Worm (Caenorhabditis elegans) whole organism, young adult: ENCODE results near the gene twk-49.

Source experiments
- C06A6.2 ChIP-seq: fragments of 200-800 bp; sonication (Bioruptor generic); conservative IDR thresholded peaks from 2 replicates; pipeline ENCODE4 v1.3.6; 2022; ENCODE audit warnings: missing genetic modification characterization, missing compliant biosample characterization
- F23B12.7 ChIP-seq: sonication (generic microtip); optimal IDR thresholded peaks from 2 replicates; lab custom pipeline; 2017; ENCODE audit warnings: missing genetic modification characterization, mild to moderate bottlenecking, missing compliant biosample characterization, antibody characterized with exemption, moderate library complexity; ENCODE audit not compliant: insufficient read depth
- Y53G8AR.9 ChIP-seq: fragments of 200-800 bp; sonication (Bioruptor generic); conservative IDR thresholded peaks from 2 replicates; pipeline ENCODE4 v1.3.6; 2022; ENCODE audit warnings: missing genetic modification reagents, missing genetic modification characterization, missing compliant biosample characterization
- Y56A3A.18 ChIP-seq: fragments of 200-800 bp; sonication (Bioruptor generic); IDR thresholded peaks from 2 replicates; pipeline ENCODE4 v1.3.6; 2022; ENCODE audit warnings: missing genetic modification reagents, missing genetic modification characterization, missing compliant biosample characterization
- ama-1 ChIP-seq, 3 experiments: fragments of 150-350 bp in 1 of 3; sonication (generic microtip) in 2 of 3; optimal IDR thresholded peaks; 2 replicates each; lab custom pipeline; 2014 to 2018; ENCODE audit warnings: missing biosample characterization in 2 of 3, missing genetic modification characterization in 2 of 3, missing genetic modification reagents in 2 of 3
- athp-1 ChIP-seq: sonication (generic microtip); optimal IDR thresholded peaks from 2 replicates; lab custom pipeline; 2017; ENCODE audit warnings: mild to moderate bottlenecking, missing genetic modification characterization, missing compliant biosample characterization
- cebp-2 ChIP-seq: fragments of 200-800 bp; sonication (Bioruptor generic); IDR thresholded peaks from 2 replicates; pipeline ENCODE4 v1.3.6; 2022; ENCODE audit warnings: missing genetic modification characterization, missing compliant biosample characterization
- ceh-27 ChIP-seq: fragments of 200-800 bp; sonication (Bioruptor generic); optimal IDR thresholded peaks from 2 replicates; lab custom pipeline; 2018; ENCODE audit warnings: mild to moderate bottlenecking, missing genetic modification characterization, moderate library complexity, missing compliant biosample characterization
- ceh-40 ChIP-seq: fragments of 200-800 bp; sonication (Bioruptor generic); IDR thresholded peaks from 2 replicates; pipeline ENCODE4 v1.3.6; 2022; ENCODE audit warnings: missing genetic modification characterization, missing compliant biosample characterization
- ceh-79 ChIP-seq: sonication (generic microtip); optimal IDR thresholded peaks from 2 replicates; lab custom pipeline; 2017; ENCODE audit warnings: mild to moderate bottlenecking, missing genetic modification characterization, missing compliant biosample characterization
- chd-7 ChIP-seq: sonication (generic microtip); optimal IDR thresholded peaks from 2 replicates; lab custom pipeline; 2016; ENCODE audit warnings: mild to moderate bottlenecking, missing genetic modification characterization, moderate library complexity, missing compliant biosample characterization
- dpff-1 ChIP-seq: sonication (generic microtip); optimal IDR thresholded peaks from 2 replicates; lab custom pipeline; 2017; ENCODE audit warnings: mild to moderate bottlenecking, missing genetic modification characterization, missing compliant biosample characterization
- efl-1 ChIP-seq: fragments of 150-350 bp; optimal IDR thresholded peaks from 2 replicates; lab custom pipeline; 2014; ENCODE audit warnings: missing biosample characterization, missing genetic modification reagents, missing genetic modification characterization
- hlh-26 ChIP-seq: fragments of 200-800 bp; sonication (Bioruptor generic); conservative IDR thresholded peaks from 2 replicates; pipeline ENCODE4 v1.3.6; 2022; ENCODE audit warnings: missing genetic modification reagents, missing genetic modification characterization, missing compliant biosample characterization
- hmg-1.2 ChIP-seq: fragments of 200-800 bp; sonication (Bioruptor generic); IDR thresholded peaks from 2 replicates; pipeline ENCODE4 v1.3.6; 2022; ENCODE audit warnings: missing genetic modification reagents, missing genetic modification characterization, missing compliant biosample characterization
- hmg-20 ChIP-seq: fragments of 200-800 bp; sonication (Bioruptor generic); IDR thresholded peaks from 2 replicates; pipeline ENCODE4 v1.3.6; 2022; ENCODE audit warnings: missing genetic modification reagents, missing genetic modification characterization, missing compliant biosample characterization
- hrde-1 ChIP-seq: sonication (generic microtip); optimal IDR thresholded peaks from 2 replicates; lab custom pipeline; 2016; ENCODE audit warnings: missing genetic modification characterization, mild to moderate bottlenecking, missing compliant biosample characterization, moderate library complexity, missing genotype, missing genetic modification reagents, borderline replicate concordance
- let-607 ChIP-seq, 2 experiments: fragments of 200-800 bp in 1 of 2; sonication (Bioruptor generic) in 1 of 2; sonication (generic microtip) in 1 of 2; optimal IDR thresholded peaks; 2 replicates each; lab custom pipeline; 2016 to 2018; ENCODE audit warnings: mild to moderate bottlenecking in 2 of 2, missing compliant biosample characterization in 2 of 2, missing genetic modification characterization in 2 of 2, moderate library complexity in 2 of 2, missing genotype in 1 of 2
- lin-26 ChIP-seq: fragments of 200-800 bp; sonication (Bioruptor generic); IDR thresholded peaks from 2 replicates; pipeline ENCODE4 v1.3.6; 2022; ENCODE audit warnings: missing genetic modification reagents, missing genetic modification characterization, missing compliant biosample characterization
- lsl-1 ChIP-seq: fragments of 200-800 bp; sonication (Bioruptor generic); optimal IDR thresholded peaks from 2 replicates; lab custom pipeline; 2018; ENCODE audit warnings: mild to moderate bottlenecking, missing genetic modification characterization, moderate library complexity, missing compliant biosample characterization
- mcd-1 ChIP-seq: fragments of 200-800 bp; sonication (Bioruptor generic); IDR thresholded peaks from 2 replicates; pipeline ENCODE4 v1.3.6; 2022; ENCODE audit warnings: missing genetic modification reagents, missing genetic modification characterization, missing compliant biosample characterization
- mes-4 ChIP-seq: sonication (generic microtip); optimal IDR thresholded peaks from 2 replicates; lab custom pipeline; 2016; ENCODE audit warnings: missing genotype, missing genetic modification characterization, missing compliant biosample characterization
- nfya-2 ChIP-seq: fragments of 200-800 bp; sonication (Bioruptor generic); IDR thresholded peaks from 2 replicates; pipeline ENCODE4 v1.3.6; 2022; ENCODE audit warnings: missing genetic modification reagents, missing genetic modification characterization, missing compliant biosample characterization
- nfyb-1 ChIP-seq: fragments of 200-800 bp; sonication (Bioruptor generic); IDR thresholded peaks from 2 replicates; pipeline ENCODE4 v1.3.6; 2022; ENCODE audit warnings: missing genetic modification reagents, missing genetic modification characterization, missing compliant biosample characterization
- nhr-179 ChIP-seq: sonication (generic microtip); optimal IDR thresholded peaks from 2 replicates; lab custom pipeline; 2016; ENCODE audit warnings: mild to moderate bottlenecking, missing genetic modification characterization, missing compliant biosample characterization
- nhr-90 ChIP-seq: sonication (generic microtip); optimal IDR thresholded peaks from 2 replicates; lab custom pipeline; 2016; ENCODE audit warnings: missing genotype, mild to moderate bottlenecking, missing genetic modification characterization, missing compliant biosample characterization
- pha-4 ChIP-seq: fragments of 150-350 bp; sonication (generic microtip); optimal IDR thresholded peaks from 2 replicates; lab custom pipeline; 2014; ENCODE audit warnings: missing biosample characterization, missing genetic modification reagents, missing genetic modification characterization
- repo-1 ChIP-seq: sonication (generic microtip); optimal IDR thresholded peaks from 2 replicates; lab custom pipeline; 2017; ENCODE audit warnings: mild to moderate bottlenecking, missing genetic modification characterization, missing compliant biosample characterization
- snpc-1.3 ChIP-seq: sonication (generic microtip); optimal IDR thresholded peaks from 2 replicates; lab custom pipeline; 2017; ENCODE audit warnings: missing genetic modification characterization, mild to moderate bottlenecking, missing compliant biosample characterization, antibody characterized with exemption, moderate library complexity, missing genotype, missing genetic modification reagents; ENCODE audit not compliant: insufficient read depth
- sptf-2 ChIP-seq: fragments of 200-800 bp; sonication (Bioruptor generic); optimal IDR thresholded peaks from 2 replicates; lab custom pipeline; 2018; ENCODE audit warnings: mild to moderate bottlenecking, missing genetic modification characterization, missing compliant biosample characterization
- tlf-1 ChIP-seq: fragments of 200-800 bp; sonication (Bioruptor generic); optimal IDR thresholded peaks from 2 replicates; lab custom pipeline; 2018; ENCODE audit warnings: mild to moderate bottlenecking, missing genetic modification characterization, missing compliant biosample characterization
- xnd-1 ChIP-seq: sonication (generic microtip); optimal IDR thresholded peaks from 2 replicates; lab custom pipeline; 2016; ENCODE audit warnings: missing genotype, missing genetic modification reagents, missing genetic modification characterization, missing compliant biosample characterization
- zfh-2 ChIP-seq: fragments of 200-800 bp; sonication (Bioruptor generic); conservative IDR thresholded peaks from 2 replicates; pipeline ENCODE4 v1.3.6; 2022; ENCODE audit warnings: missing genetic modification reagents, missing genetic modification characterization, missing compliant biosample characterization

Gene twk-49

ce11 chrII:6535957-6536424 is 37.0 kb upstream of the twk-49 start, which contains the start of gene utp-20 (continued):
- no peak for TF ChIP-seq C06A6.2
- TF ChIP-seq mes-4 (tag; lab: Kevin White, UChicago), result no peak
- TF ChIP-seq hmg-20 (GFP tag; lab: Robert Waterston, UW), result no peak

- TF ChIP-seq cebp-2 (GFP tag; lab: Robert Waterston, UW), result no peak
- no peak for TF ChIP-seq zfh-2 (GFP tag; lab: Robert Waterston, UW)
- no peak for TF ChIP-seq nhr-90
- TF ChIP-seq Y56A3A.18 (GFP tag; lab: Robert Waterston, UW), result no peak
- no peak for TF ChIP-seq dpff-1
- TF ChIP-seq chd-7 (tag; lab: Kevin White, UChicago), result no peak
- TF ChIP-seq mes-4 (tag; lab: Kevin White, UChicago), result no peak
- no peak for TF ChIP-seq efl-1 (GFP tag; lab: Kevin White, UChicago)
Observed at ce11 chrII:6531940-6532339, 33.0 kb upstream of the twk-49 start, which contains the start of gene abcx-1. TSS of gene abcx-1 (plus strand) at chrII:6532163.

ce11 chrII:6531527-6531926 is 32.6 kb upstream of the twk-49 start, which contains the start of gene abch-1:
TSS of gene abch-1 (minus strand) at chrII:6531627.
- TF ChIP-seq tlf-1 (no peak), nfya-2 (GFP tag; lab: Robert Waterston, UW) (no peak), let-607 (tag; optimal IDR thresholded peaks at IDR 0.05; lab: Kevin White, UChicago) (no peak), pha-4 (tag; lab: Kevin White, UChicago) (no peak), lsl-1 (GFP tag; lab: Kevin White, UChicago) (no peak), ceh-79 (tag; lab: Kevin White, UChicago) (no peak), nfyb-1 (GFP tag; lab: Robert Waterston, UW) (no peak), athp-1 (tag; lab: Kevin White, UChicago) (no peak), snpc-1.3 (tag; lab: Kevin White, UChicago) (no peak), F23B12.7 (tag; lab: Kevin White, UChicago) (no peak), hrde-1 (no peak), mcd-1 (GFP tag; lab: Robert Waterston, UW) (no peak)

- TF ChIP-seq hmg-1.2 (GFP tag; lab: Robert Waterston, UW), result no peak
- TF ChIP-seq ceh-40, result no peak
- no peak for TF ChIP-seq xnd-1 (tag; lab: Kevin White, UChicago)
- TF ChIP-seq lin-26 (GFP tag; lab: Robert Waterston, UW), result no peak
- no peak for TF ChIP-seq nhr-179 (tag; lab: Kevin White, UChicago)
- TF ChIP-seq ceh-27 (GFP tag; lab: Kevin White, UChicago), result no peak
- no peak for TF ChIP-seq sptf-2 (GFP tag; lab: Kevin White, UChicago)
Observed at ce11 chrII:6528629-6529028, 29.7 kb upstream of the twk-49 start, which contains the start of gene C56E6.4. TSS of gene C56E6.4 (minus strand) at chrII:6528729.

DNA sequence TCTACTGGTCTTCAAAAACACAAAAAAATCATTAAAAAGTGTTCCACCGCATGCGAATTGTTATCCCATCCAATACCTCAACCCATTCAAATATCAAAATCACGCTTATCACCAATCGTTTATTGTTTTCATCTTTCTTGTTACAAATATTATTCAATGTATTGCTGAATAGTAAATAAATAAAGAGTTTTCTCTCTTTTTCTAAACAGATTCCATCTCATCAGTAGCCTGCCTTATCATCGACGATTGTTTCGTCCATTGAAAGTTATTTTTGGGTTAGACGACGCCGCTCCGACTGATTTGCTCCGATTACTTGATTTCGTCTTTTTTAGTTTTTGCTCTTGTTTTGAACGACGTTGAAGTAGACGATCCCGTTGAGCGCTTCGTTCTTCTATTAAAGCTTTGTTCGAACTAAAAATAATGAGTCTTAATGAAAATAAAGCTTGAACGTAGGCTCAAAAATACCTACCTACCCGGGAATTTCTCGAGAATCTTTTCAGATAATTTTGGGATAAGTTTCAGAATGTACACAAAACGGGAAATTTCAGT is 27.2 kb upstream of the twk-49 start:
- TF ChIP-seq Y53G8AR.9 (GFP tag; lab: Robert Waterston, UW) (no peak), hlh-26 (GFP tag; lab: Robert Waterston, UW) (no peak), ama-1 (optimal IDR thresholded peaks at IDR 0.05; lab: Kevin White, UChicago) (peak; percentile 14), ama-1 (GFP tag; optimal IDR thresholded peaks at IDR 0.05; lab: Kevin White, UChicago) (no peak), repo-1 (tag; lab: Kevin White, UChicago) (peak; percentile 19)
